Fruit fly (Drosophila melanogaster) whole organism, prepupa: ENCODE data around the gene CG1213.
A peak's percentile ranks its signal among the peaks of the same experiment; 100 is the strongest.

Experiments
- Blimp-1 ChIP-seq: fragments of 200-800 bp; sonication (Bioruptor generic); optimal IDR thresholded peaks from 3 replicates; lab custom pipeline; 2017; ENCODE audit warnings: missing biosample characterization, missing genetic modification characterization, mild to moderate bottlenecking, moderate library complexity, missing genetic modification reagents
- CG10631 ChIP-seq: fragments of 200-800 bp; sonication (Bioruptor generic); optimal IDR thresholded peaks from 2 replicates; lab custom pipeline; 2016; ENCODE audit warnings: missing biosample characterization, missing genetic modification characterization
- CG10669 ChIP-seq: fragments of 200-800 bp; sonication (Bioruptor generic); optimal IDR thresholded peaks from 3 replicates; lab custom pipeline; 2018; ENCODE audit warnings: missing biosample characterization, mild to moderate bottlenecking, missing genetic modification characterization, moderate library complexity
- CG11294 ChIP-seq: fragments of 200-800 bp; sonication (Bioruptor generic); IDR thresholded peaks from 2 replicates; pipeline ENCODE4 v1.3.6; 2022; ENCODE audit warnings: missing biosample characterization, missing genetic modification characterization
- CG11762 ChIP-seq: fragments of 200-800 bp; sonication (Bioruptor generic); optimal IDR thresholded peaks from 3 replicates; lab custom pipeline; 2016; ENCODE audit warnings: missing biosample characterization, missing genetic modification characterization; ENCODE audit not compliant: insufficient read depth
- CG15336 ChIP-seq: fragments of 200-800 bp; sonication (Bioruptor generic); IDR thresholded peaks from 2 replicates; pipeline ENCODE4 v1.3.6; 2022; ENCODE audit warnings: missing biosample characterization, missing genetic modification characterization
- CG1621 ChIP-seq: fragments of 200-800 bp; sonication (Bioruptor generic); optimal IDR thresholded peaks from 3 replicates; lab custom pipeline; 2018; ENCODE audit warnings: missing biosample characterization, mild to moderate bottlenecking, missing genetic modification characterization
- CG16779 ChIP-seq: fragments of 200-800 bp; sonication (Bioruptor generic); optimal IDR thresholded peaks from 3 replicates; lab custom pipeline; 2017; ENCODE audit warnings: missing biosample characterization, mild to moderate bottlenecking, missing genetic modification characterization
- CG3032 ChIP-seq: fragments of 200-800 bp; optimal IDR thresholded peaks from 2 replicates; lab custom pipeline; 2019; ENCODE audit warnings: missing biosample characterization, mild to moderate bottlenecking, missing genetic modification characterization, moderate library complexity
- CG31627 ChIP-seq: fragments of 200-800 bp; sonication (Bioruptor generic); optimal IDR thresholded peaks from 3 replicates; lab custom pipeline; 2016; ENCODE audit warnings: missing biosample characterization, missing genetic modification characterization
- CG32006 ChIP-seq: fragments of 200-800 bp; sonication (Bioruptor generic); optimal IDR thresholded peaks from 3 replicates; lab custom pipeline; 2017; ENCODE audit warnings: missing biosample characterization, mild to moderate bottlenecking, missing genetic modification characterization
- CG34406 ChIP-seq: fragments of 200-800 bp; sonication (Bioruptor generic); optimal IDR thresholded peaks from 3 replicates; lab custom pipeline; 2016; ENCODE audit warnings: missing biosample characterization, missing genetic modification characterization
- CG3919 ChIP-seq: fragments of 200-800 bp; sonication (Bioruptor generic); optimal IDR thresholded peaks from 3 replicates; lab custom pipeline; 2016; ENCODE audit warnings: missing biosample characterization, missing genetic modification characterization
- CG4318 ChIP-seq: fragments of 200-800 bp; sonication (Bioruptor generic); optimal IDR thresholded peaks from 3 replicates; lab custom pipeline; 2017; ENCODE audit warnings: missing biosample characterization, mild to moderate bottlenecking, missing genetic modification characterization
- CG6163 ChIP-seq: fragments of 200-800 bp; sonication (Bioruptor generic); IDR thresholded peaks from 3 replicates; pipeline ENCODE4 v1.3.6; 2022; ENCODE audit warnings: missing biosample characterization, missing genetic modification characterization
- CG6276 ChIP-seq: fragments of 200-800 bp; sonication (Bioruptor generic); optimal IDR thresholded peaks from 2 replicates; lab custom pipeline; 2017; ENCODE audit warnings: missing biosample characterization, mild to moderate bottlenecking, missing genetic modification characterization
- CG6792 ChIP-seq: fragments of 200-800 bp; sonication (Bioruptor generic); optimal IDR thresholded peaks from 3 replicates; lab custom pipeline; 2016; ENCODE audit warnings: missing biosample characterization, missing genetic modification characterization
- CG6808 ChIP-seq: fragments of 200-800 bp; sonication (Bioruptor generic); optimal IDR thresholded peaks from 3 replicates; lab custom pipeline; 2017; ENCODE audit warnings: missing biosample characterization, missing genetic modification characterization, mild to moderate bottlenecking, moderate library complexity, missing genetic modification reagents
- CG6854 ChIP-seq: fragments of 200-800 bp; sonication (Bioruptor generic); optimal IDR thresholded peaks from 2 replicates; lab custom pipeline; 2017; ENCODE audit warnings: missing biosample characterization, mild to moderate bottlenecking, missing genetic modification characterization
- CG7368 ChIP-seq: fragments of 200-800 bp; sonication (Bioruptor generic); optimal IDR thresholded peaks from 3 replicates; lab custom pipeline; 2016; ENCODE audit warnings: missing biosample characterization, missing genetic modification characterization
- CG8632 ChIP-seq: fragments of 200-800 bp; sonication (Bioruptor generic); optimal IDR thresholded peaks from 3 replicates; lab custom pipeline; 2016; ENCODE audit warnings: missing biosample characterization, missing genetic modification characterization
- CG9139 ChIP-seq: fragments of 200-800 bp; sonication (Bioruptor generic); optimal IDR thresholded peaks from 3 replicates; lab custom pipeline; 2017; ENCODE audit warnings: missing biosample characterization, mild to moderate bottlenecking, missing genetic modification characterization
- Eip75B ChIP-seq: fragments of 200-800 bp; sonication (Bioruptor generic); optimal IDR thresholded peaks from 3 replicates; lab custom pipeline; 2016; ENCODE audit warnings: missing biosample characterization, missing genetic modification characterization
- Eip78C ChIP-seq: fragments of 200-800 bp; sonication (Bioruptor generic); peaks from one replicate; lab custom pipeline; 2016; ENCODE audit warnings: missing biosample characterization, missing genetic modification characterization
- Ets21C ChIP-seq: fragments of 200-800 bp; sonication (Bioruptor generic); optimal IDR thresholded peaks from 3 replicates; lab custom pipeline; 2016; ENCODE audit warnings: missing biosample characterization, missing genetic modification characterization
- Hr38 ChIP-seq: sonication (Bioruptor generic); optimal IDR thresholded peaks from 2 replicates; lab custom pipeline; 2016; ENCODE audit warnings: missing biosample characterization, missing genetic modification characterization
- Hr39 ChIP-seq: fragments of 200-800 bp; sonication (Bioruptor generic); optimal IDR thresholded peaks from 2 replicates; lab custom pipeline; 2016; ENCODE audit warnings: missing biosample characterization, missing genetic modification characterization
- Hr4 ChIP-seq: fragments of 200-800 bp; sonication (Bioruptor generic); optimal IDR thresholded peaks from 3 replicates; lab custom pipeline; 2016; ENCODE audit warnings: missing biosample characterization, missing genetic modification characterization
- Lpt ChIP-seq: fragments of 200-800 bp; sonication (Bioruptor generic); optimal IDR thresholded peaks from 3 replicates; lab custom pipeline; 2016; ENCODE audit warnings: missing biosample characterization, missing genetic modification characterization
- Met ChIP-seq: fragments of 200-800 bp; sonication (Bioruptor generic); optimal IDR thresholded peaks from 3 replicates; lab custom pipeline; 2016; ENCODE audit warnings: missing biosample characterization, missing genetic modification characterization
- Sox102F ChIP-seq: fragments of 200-800 bp; sonication (Bioruptor generic); optimal IDR thresholded peaks from 2 replicates; lab custom pipeline; 2016; ENCODE audit warnings: missing biosample characterization, mild to moderate bottlenecking, missing genetic modification characterization
- Sox14 ChIP-seq: fragments of 200-800 bp; sonication (Bioruptor generic); optimal IDR thresholded peaks from 3 replicates; lab custom pipeline; 2016; ENCODE audit warnings: missing biosample characterization, missing genetic modification characterization
- Sox15 ChIP-seq: fragments of 200-800 bp; sonication (Bioruptor generic); optimal IDR thresholded peaks from 3 replicates; lab custom pipeline; 2016; ENCODE audit warnings: missing biosample characterization, missing genetic modification characterization
- achi ChIP-seq: fragments of 200-800 bp; sonication (Bioruptor generic); optimal IDR thresholded peaks from 3 replicates; lab custom pipeline; 2016; ENCODE audit warnings: missing biosample characterization, missing genetic modification characterization
- acj6 ChIP-seq: fragments of 200-800 bp; sonication (Bioruptor generic); optimal IDR thresholded peaks from 3 replicates; lab custom pipeline; 2016; ENCODE audit warnings: missing biosample characterization, missing genetic modification characterization
- cyc ChIP-seq: fragments of 200-800 bp; sonication (Bioruptor generic); optimal IDR thresholded peaks from 3 replicates; lab custom pipeline; 2016; ENCODE audit warnings: missing biosample characterization, missing genetic modification characterization
- dac ChIP-seq: fragments of 200-800 bp; sonication (Bioruptor generic); optimal IDR thresholded peaks from 2 replicates; lab custom pipeline; 2017; ENCODE audit warnings: missing biosample characterization, mild to moderate bottlenecking, missing genetic modification characterization
- eg ChIP-seq: fragments of 200-800 bp; sonication (Bioruptor generic); IDR thresholded peaks from 3 replicates; pipeline ENCODE4 v1.3.6; 2022; ENCODE audit warnings: missing biosample characterization, missing genetic modification characterization
- esn ChIP-seq: fragments of 200-800 bp; sonication (Bioruptor generic); optimal IDR thresholded peaks from 2 replicates; lab custom pipeline; 2016; ENCODE audit warnings: missing biosample characterization, mild to moderate bottlenecking, missing genetic modification characterization, moderate library complexity
- fkh ChIP-seq: fragments of 200-800 bp; sonication (Bioruptor generic); optimal IDR thresholded peaks from 3 replicates; lab custom pipeline; 2017; ENCODE audit warnings: missing biosample characterization, mild to moderate bottlenecking, missing genetic modification characterization, moderate library complexity
- net ChIP-seq: fragments of 200-800 bp; sonication (Bioruptor generic); optimal IDR thresholded peaks from 3 replicates; lab custom pipeline; 2016; ENCODE audit warnings: missing biosample characterization, missing genetic modification characterization
- pdm3 ChIP-seq: fragments of 200-800 bp; sonication (Bioruptor generic); optimal IDR thresholded peaks from 3 replicates; lab custom pipeline; 2016; ENCODE audit warnings: missing biosample characterization, missing genetic modification characterization
- salr ChIP-seq, 2 experiments: fragments of 200-800 bp; sonication (Bioruptor generic); optimal IDR thresholded peaks; 3 replicates each; lab custom pipeline; 2016 to 2018; ENCODE audit warnings: missing biosample characterization in 2 of 2, missing genetic modification characterization in 2 of 2, mild to moderate bottlenecking in 1 of 2
- spab ChIP-seq: fragments of 200-800 bp; sonication (Bioruptor generic); optimal IDR thresholded peaks from 2 replicates; lab custom pipeline; 2017; ENCODE audit warnings: missing biosample characterization, mild to moderate bottlenecking, missing genetic modification characterization, missing genetic modification reagents
- ss ChIP-seq, 2 experiments: fragments of 200-800 bp; sonication (Bioruptor generic); optimal IDR thresholded peaks; 2 replicates in 1 of 2; 3 replicates in 1 of 2; lab custom pipeline; 2017 to 2018; ENCODE audit warnings: mild to moderate bottlenecking in 2 of 2, missing biosample characterization in 2 of 2, missing genetic modification characterization in 2 of 2, moderate library complexity in 1 of 2
- topi ChIP-seq: fragments of 200-800 bp; sonication (Bioruptor generic); optimal IDR thresholded peaks from 3 replicates; lab custom pipeline; 2016; ENCODE audit warnings: missing biosample characterization, missing genetic modification characterization

CG1213 gene

DNA sequence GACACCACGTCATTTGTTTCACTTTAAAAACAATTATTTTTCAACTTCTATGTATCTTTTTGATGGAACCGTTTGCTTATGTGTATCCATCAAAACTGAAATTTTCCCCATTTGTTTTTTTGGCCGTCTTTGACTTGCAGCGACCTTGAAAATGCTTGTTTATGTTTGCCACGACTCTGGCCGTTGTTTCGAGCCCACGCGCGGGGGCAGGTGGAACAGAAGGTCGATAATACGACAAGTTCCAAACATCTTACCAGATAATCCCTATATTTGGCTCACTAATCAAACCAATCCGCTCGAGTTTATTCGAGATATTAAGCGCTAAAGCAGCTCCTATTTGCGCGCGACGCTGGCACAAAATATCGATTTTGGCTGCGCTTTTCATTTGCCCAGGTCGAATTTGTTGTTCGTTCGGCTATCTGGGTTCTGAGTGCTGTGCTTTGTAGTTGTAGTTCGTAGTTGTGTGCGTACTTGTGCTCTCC lies 19.8 kb downstream of the CG1213 start:
- TF ChIP-seq acj6 (GFP tag; lab: Kevin White, UChicago) (no peak), fkh (GFP tag; lab: Kevin White, UChicago) (no peak), CG7368 (GFP tag; lab: Kevin White, UChicago) (no peak), CG3032 (tag; lab: Kevin White, UChicago) (no peak), Eip78C (GFP tag; lab: Kevin White, UChicago) (no peak), CG1621 (no peak), spab (GFP tag; lab: Kevin White, UChicago) (no peak), Sox102F (no peak), CG10669 (GFP tag; lab: Kevin White, UChicago) (no peak), eg (GFP tag; lab: Robert Waterston, UW) (no peak), ss (GFP tag; optimal IDR thresholded peaks at IDR 0.05; lab: Kevin White, UChicago) (no peak), Lpt (GFP tag; lab: Kevin White, UChicago) (no peak), CG34406 (GFP tag; lab: Kevin White, UChicago) (no peak), Sox15 (GFP tag; lab: Kevin White, UChicago) (no peak)

DNA sequence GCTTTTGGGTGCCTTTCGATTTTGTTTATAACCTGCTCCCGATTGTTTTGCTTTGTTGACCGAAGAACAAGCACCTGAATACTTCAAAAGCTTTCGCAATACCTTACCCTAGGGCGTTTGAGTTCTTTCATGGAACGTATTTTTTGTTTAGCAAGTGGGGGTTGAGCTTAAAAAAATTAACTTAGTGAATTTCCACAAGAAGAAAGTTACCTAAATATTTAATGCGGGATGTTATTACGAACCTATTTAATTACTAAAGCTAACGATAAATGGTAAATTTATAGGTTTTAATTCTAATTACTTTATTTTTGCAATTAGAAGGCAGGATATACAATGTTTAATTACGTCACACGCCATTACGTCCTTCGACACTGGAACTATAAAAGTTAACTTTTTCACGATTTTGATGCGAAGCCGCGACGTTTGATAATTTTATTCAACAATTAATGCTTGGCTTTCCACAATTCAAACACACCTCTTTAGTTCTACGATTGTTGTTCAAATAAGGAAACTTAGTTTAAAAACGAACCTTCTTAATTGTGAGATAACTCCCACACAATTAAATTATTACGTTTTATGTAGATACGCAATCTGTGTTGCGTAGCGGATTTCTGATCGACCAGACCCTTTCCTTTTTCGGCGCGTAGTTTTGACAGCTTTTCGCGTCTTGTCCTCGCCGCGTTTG lies 20.4 kb downstream of the CG1213 start:
- 0 out of 3 replicates have a peak, but pooled peaks have one; percentile 45 for TF ChIP-seq CG6163
- peak; percentile 34 for TF ChIP-seq Eip75B
- TF ChIP-seq dac (GFP tag; lab: Kevin White, UChicago), result peak; percentile 52
- peak; percentile 49 for TF ChIP-seq CG31627 (GFP tag; lab: Kevin White, UChicago)
- no peak for TF ChIP-seq CG9139 (GFP tag; lab: Kevin White, UChicago)
- TF ChIP-seq CG11762, result no peak
- peak; percentile 68 for TF ChIP-seq esn (GFP tag; lab: Kevin White, UChicago)
- TF ChIP-seq Lpt (GFP tag; lab: Kevin White, UChicago), result no peak
- peak; percentile 46 for TF ChIP-seq net
- peak; percentile 58 for TF ChIP-seq Met (GFP tag; lab: Kevin White, UChicago)
- TF ChIP-seq CG1621, result no peak
- TF ChIP-seq pdm3 (GFP tag; lab: Kevin White, UChicago), result peak; percentile 58
- TF ChIP-seq cyc (GFP tag; lab: Kevin White, UChicago), result peak; percentile 40
- TF ChIP-seq Sox14 (GFP tag; lab: Kevin White, UChicago), result no peak
- no peak for TF ChIP-seq CG16779 (tag; lab: Kevin White, UChicago)
- no peak for TF ChIP-seq CG6854 (GFP tag; lab: Kevin White, UChicago)
- peak; percentile 16 for TF ChIP-seq Ets21C
- TF ChIP-seq CG8632 (GFP tag; lab: Kevin White, UChicago), result peak; percentile 5
- TF ChIP-seq CG10631, result peak; percentile 59
- TF ChIP-seq CG7368 (GFP tag; lab: Kevin White, UChicago), result no peak
- TF ChIP-seq fkh (GFP tag; lab: Kevin White, UChicago), result peak; percentile 58
- peak; percentile 61 for TF ChIP-seq topi (GFP tag; lab: Kevin White, UChicago)
- peak; percentile 22 for TF ChIP-seq CG3032 (tag; lab: Kevin White, UChicago)
- TF ChIP-seq achi (GFP tag; lab: Kevin White, UChicago), result peak; percentile 30
- no peak for TF ChIP-seq CG6276 (GFP tag; lab: Kevin White, UChicago)
- peak; percentile 49; the same call in 1 of the 3 replicates for TF ChIP-seq eg (GFP tag; lab: Robert Waterston, UW)
- TF ChIP-seq CG4318, result peak; percentile 59
- TF ChIP-seq CG6808, result peak; percentile 8
- peak; percentile 45 for TF ChIP-seq Hr4 (GFP tag; lab: Kevin White, UChicago)
- TF ChIP-seq Hr38 (GFP tag; lab: Kevin White, UChicago), result no peak
- peak; percentile 74 for TF ChIP-seq CG32006 (GFP tag; lab: Kevin White, UChicago)
- peak in 1 of 2 experiments; percentile 51 for TF ChIP-seq salr (GFP tag; optimal IDR thresholded peaks at IDR 0.05; lab: Kevin White, UChicago)
- peak; percentile 26; the same call in 1 of the 2 replicates for TF ChIP-seq CG15336 (GFP tag; lab: Robert Waterston, UW)
- peak; percentile 7 for TF ChIP-seq spab (GFP tag; lab: Kevin White, UChicago)
- TF ChIP-seq ss (GFP tag; optimal IDR thresholded peaks at IDR 0.05; lab: Kevin White, UChicago), result peak in 1 of 2 experiments; percentile 4
- TF ChIP-seq CG3919 (GFP tag; lab: Kevin White, UChicago), result no peak
- TF ChIP-seq CG11294 (GFP tag; lab: Robert Waterston, UW), result no peak; the same call in 1 of the 2 replicates
- TF ChIP-seq CG6792 (GFP tag; lab: Kevin White, UChicago), result peak; percentile 12
- TF ChIP-seq Blimp-1 (GFP tag; lab: Kevin White, UChicago), result peak; percentile 74
- TF ChIP-seq CG10669 (GFP tag; lab: Kevin White, UChicago), result no peak
- TF ChIP-seq Hr39, result peak; percentile 43
- TF ChIP-seq Sox102F, result peak; percentile 29
